Fruit fly (Drosophila melanogaster) whole organism, embryonic: ENCODE measurements around the gene NimC2.
A peak's percentile ranks its signal among the peaks of the same experiment; 100 is the strongest.

Experiments
- ATbp ChIP-seq: fragments of 200-800 bp; sonication (Bioruptor generic); optimal IDR thresholded peaks from 2 replicates; lab custom pipeline; 2017; ENCODE audit warnings: missing biosample characterization, mild to moderate bottlenecking, missing genetic modification characterization, missing genetic modification reagents
- Ada2b ChIP-seq: fragments of 200-800 bp; sonication (Bioruptor generic); IDR thresholded peaks from 2 replicates; pipeline ENCODE4 v1.3.6; 2022; ENCODE audit warnings: missing biosample characterization, missing genetic modification characterization
- Aef1 ChIP-seq: fragments of 200-800 bp; sonication (Bioruptor generic); IDR thresholded peaks from 3 replicates; pipeline ENCODE4 v1.3.6; 2022; ENCODE audit warnings: missing biosample characterization, missing genetic modification characterization
- B-H1 ChIP-seq: fragments of 200-800 bp; sonication (Bioruptor generic); IDR thresholded peaks from 3 replicates; pipeline ENCODE4 v1.3.6; 2022; ENCODE audit warnings: missing biosample characterization, missing genetic modification characterization
- CG10267 ChIP-seq: fragments of 200-800 bp; sonication (Bioruptor generic); optimal IDR thresholded peaks from 2 replicates; lab custom pipeline; 2018; ENCODE audit warnings: missing biosample characterization, mild to moderate bottlenecking, missing genetic modification characterization, moderate library complexity
- CG14014 ChIP-seq: fragments of 200-800 bp; sonication (Bioruptor generic); IDR thresholded peaks from 2 replicates; pipeline ENCODE4 v1.3.6; 2022; ENCODE audit warnings: missing biosample characterization, missing genetic modification characterization
- CG15073 ChIP-seq: fragments of 200-800 bp; sonication (Bioruptor generic); optimal IDR thresholded peaks from 2 replicates; lab custom pipeline; 2016; ENCODE audit warnings: missing biosample characterization, missing genetic modification characterization
- CG15269 ChIP-seq: fragments of 200-800 bp; sonication (Bioruptor generic); optimal IDR thresholded peaks from 2 replicates; lab custom pipeline; 2018; ENCODE audit warnings: missing biosample characterization, mild to moderate bottlenecking, missing genetic modification characterization, moderate library complexity
- CG17612 ChIP-seq: fragments of 200-800 bp; sonication (Bioruptor generic); IDR thresholded peaks from 2 replicates; pipeline ENCODE4 v1.3.6; 2022; ENCODE audit warnings: missing biosample characterization, missing genetic modification characterization
- CG2712 ChIP-seq: fragments of 200-800 bp; optimal IDR thresholded peaks from 3 replicates; lab custom pipeline; 2019; ENCODE audit warnings: missing biosample characterization, mild to moderate bottlenecking, missing genetic modification characterization, moderate library complexity
- CG4360 ChIP-seq: fragments of 200-800 bp; sonication (Bioruptor generic); IDR thresholded peaks from 2 replicates; pipeline ENCODE4 v1.3.6; 2022; ENCODE audit warnings: missing biosample characterization, missing genetic modification characterization
- CG4854 ChIP-seq: fragments of 200-800 bp; sonication (Bioruptor generic); optimal IDR thresholded peaks from 2 replicates; lab custom pipeline; 2016; ENCODE audit warnings: missing biosample characterization, missing genetic modification characterization, inconsistent platforms
- CG7745 ChIP-seq: fragments of 200-800 bp; sonication (Bioruptor generic); optimal IDR thresholded peaks from 2 replicates; lab custom pipeline; 2018; ENCODE audit warnings: missing biosample characterization, mild to moderate bottlenecking, missing genetic modification characterization, moderate library complexity
- CG7963 ChIP-seq: fragments of 200-800 bp; sonication (Bioruptor generic); IDR thresholded peaks from 3 replicates; pipeline ENCODE4 v1.3.6; 2022; ENCODE audit warnings: missing biosample characterization, missing genetic modification characterization; ENCODE audit not compliant: partially characterized antibody
- CoRest ChIP-seq: fragments of 200-800 bp; sonication (Bioruptor generic); optimal IDR thresholded peaks from 3 replicates; lab custom pipeline; 2018; ENCODE audit warnings: missing biosample characterization, mild to moderate bottlenecking, missing genetic modification characterization, moderate library complexity
- CrebB ChIP-seq: fragments of 200-800 bp; sonication (Bioruptor generic); optimal IDR thresholded peaks from 3 replicates; lab custom pipeline; 2018; ENCODE audit warnings: missing biosample characterization, mild to moderate bottlenecking, missing genetic modification characterization
- Dll ChIP-seq: fragments of 200-800 bp; sonication (Bioruptor generic); IDR thresholded peaks from 4 replicates; pipeline ENCODE4 v1.3.6; 2022; ENCODE audit warnings: missing biosample characterization, missing genetic modification characterization; ENCODE audit not compliant: partially characterized antibody
- E2f1 ChIP-seq: fragments of 200-800 bp; sonication (Bioruptor generic); IDR thresholded peaks from 2 replicates; pipeline ENCODE4 v1.3.6; 2022; ENCODE audit warnings: missing biosample characterization, missing genetic modification characterization
- Fer3 ChIP-seq: fragments of 200-800 bp; sonication (Bioruptor generic); optimal IDR thresholded peaks from 2 replicates; lab custom pipeline; 2018; ENCODE audit warnings: missing biosample characterization, mild to moderate bottlenecking, missing genetic modification characterization, moderate library complexity
- HmgD ChIP-seq: fragments of 200-800 bp; sonication (Bioruptor generic); optimal IDR thresholded peaks from 3 replicates; lab custom pipeline; 2016; ENCODE audit warnings: missing biosample characterization, missing genetic modification characterization
- Hr78 ChIP-seq, 2 experiments: fragments of 200-800 bp in 1 of 2; fragments of >200 bp in 1 of 2; sonication (Bioruptor generic) in 1 of 2; optimal IDR thresholded peaks; 2 replicates each; lab custom pipeline; 2017 to 2019; ENCODE audit warnings: missing biosample characterization in 2 of 2, missing genetic modification characterization in 2 of 2, mild to moderate bottlenecking in 1 of 2, moderate library complexity in 1 of 2
- Hsf ChIP-seq: fragments of 200-800 bp; sonication (Bioruptor generic); optimal IDR thresholded peaks from 3 replicates; lab custom pipeline; 2016; ENCODE audit warnings: missing biosample characterization, missing genetic modification characterization
- Max ChIP-seq: fragments of 200-800 bp; sonication (Bioruptor generic); optimal IDR thresholded peaks from 2 replicates; lab custom pipeline; 2016; ENCODE audit warnings: missing biosample characterization, mild to moderate bottlenecking, missing genetic modification characterization
- NC2α ChIP-seq: fragments of 200-800 bp; sonication (Bioruptor generic); optimal IDR thresholded peaks from 2 replicates; lab custom pipeline; 2016; ENCODE audit warnings: missing biosample characterization, missing genetic modification characterization
- Opbp ChIP-seq: fragments of 200-800 bp; sonication (Bioruptor generic); IDR thresholded peaks from 3 replicates; pipeline ENCODE4 v1.3.6; 2022; ENCODE audit warnings: missing biosample characterization, missing genetic modification characterization; ENCODE audit not compliant: partially characterized antibody
- abd-A ChIP-seq: fragments of 200-800 bp; sonication (Bioruptor generic); optimal IDR thresholded peaks from 3 replicates; lab custom pipeline; 2019; ENCODE audit warnings: missing biosample characterization, mild to moderate bottlenecking, missing genetic modification characterization, moderate library complexity
- ci ChIP-seq: fragments of 200-800 bp; sonication (Bioruptor generic); IDR thresholded peaks from 3 replicates; pipeline ENCODE4 v1.3.6; 2022; ENCODE audit warnings: missing biosample characterization, missing genetic modification characterization
- crol ChIP-seq: fragments of 200-800 bp; sonication (Bioruptor generic); IDR thresholded peaks from 2 replicates; pipeline ENCODE4 v1.3.6; 2022; ENCODE audit warnings: missing biosample characterization, missing genetic modification characterization
- danr ChIP-seq: fragments of 200-800 bp; sonication (Bioruptor generic); IDR thresholded peaks from 2 replicates; pipeline ENCODE4 v1.3.6; 2022; ENCODE audit warnings: missing biosample characterization, missing genetic modification characterization
- dm ChIP-seq: fragments of 200-800 bp; sonication (Bioruptor generic); optimal IDR thresholded peaks from 3 replicates; lab custom pipeline; 2016; ENCODE audit warnings: missing biosample characterization, missing genetic modification characterization
- exex ChIP-seq: fragments of 200-800 bp; sonication (Bioruptor generic); optimal IDR thresholded peaks from 4 replicates; lab custom pipeline; 2018; ENCODE audit warnings: missing biosample characterization, mild to moderate bottlenecking, missing genetic modification characterization, moderate library complexity
- ken ChIP-seq: fragments of 200-800 bp; sonication (Bioruptor generic); IDR thresholded peaks from 3 replicates; pipeline ENCODE4 v1.3.6; 2022; ENCODE audit warnings: missing biosample characterization, missing genetic modification characterization
- kni ChIP-seq: fragments of 200-800 bp; sonication (Bioruptor generic); optimal IDR thresholded peaks from 3 replicates; lab custom pipeline; 2017; ENCODE audit warnings: mild to moderate bottlenecking, missing biosample characterization, missing genetic modification reagents, missing genetic modification characterization
- lbe ChIP-seq: fragments of 200-800 bp; sonication (Bioruptor generic); optimal IDR thresholded peaks from 2 replicates; lab custom pipeline; 2016; ENCODE audit warnings: missing biosample characterization, mild to moderate bottlenecking, missing genetic modification characterization
- lilli ChIP-seq: fragments of 200-800 bp; sonication (Bioruptor generic); optimal IDR thresholded peaks from 3 replicates; lab custom pipeline; 2016; ENCODE audit warnings: missing biosample characterization, missing genetic modification characterization
- lmd ChIP-seq: fragments of 200-800 bp; sonication (Bioruptor generic); IDR thresholded peaks from 2 replicates; pipeline ENCODE4 v1.3.6; 2022; ENCODE audit warnings: missing biosample characterization, missing genetic modification characterization
- nau ChIP-seq: fragments of 200-800 bp; sonication (Bioruptor generic); optimal IDR thresholded peaks from 3 replicates; lab custom pipeline; 2017; ENCODE audit warnings: missing biosample characterization, mild to moderate bottlenecking, missing genetic modification characterization, missing genetic modification reagents
- pho ChIP-seq: fragments of 200-800 bp; sonication (Bioruptor generic); optimal IDR thresholded peaks from 2 replicates; lab custom pipeline; 2016; ENCODE audit warnings: missing biosample characterization, missing genetic modification characterization
- rib ChIP-seq: fragments of 200-800 bp; sonication (Bioruptor generic); IDR thresholded peaks from 2 replicates; pipeline ENCODE4 v1.3.6; 2022; ENCODE audit warnings: missing biosample characterization, missing genetic modification characterization
- salm ChIP-seq: fragments of 200-800 bp; sonication (Bioruptor generic); optimal IDR thresholded peaks from 2 replicates; lab custom pipeline; 2018; ENCODE audit warnings: missing biosample characterization, mild to moderate bottlenecking, missing genetic modification characterization
- sima ChIP-seq: fragments of 200-800 bp; sonication (Bioruptor generic); optimal IDR thresholded peaks from 2 replicates; lab custom pipeline; 2016; ENCODE audit warnings: missing biosample characterization, missing genetic modification characterization
- sqz ChIP-seq: fragments of 200-800 bp; sonication (Bioruptor generic); optimal IDR thresholded peaks from 3 replicates; lab custom pipeline; 2018; ENCODE audit warnings: missing biosample characterization, mild to moderate bottlenecking, missing genetic modification characterization
- twi ChIP-seq: fragments of 200-800 bp; optimal IDR thresholded peaks from 2 replicates; lab custom pipeline; 2019; ENCODE audit warnings: missing biosample characterization, mild to moderate bottlenecking, missing genetic modification characterization, moderate library complexity
- unc-4 ChIP-seq: fragments of 200-800 bp; sonication (Bioruptor generic); IDR thresholded peaks from 2 replicates; pipeline ENCODE4 v1.3.6; 2022; ENCODE audit warnings: missing biosample characterization, missing genetic modification characterization; ENCODE audit not compliant: partially characterized antibody
- vnd ChIP-seq: fragments of 200-800 bp; sonication (Bioruptor generic); IDR thresholded peaks from 3 replicates; pipeline ENCODE4 v1.3.6; 2022; ENCODE audit warnings: missing biosample characterization, missing genetic modification characterization; ENCODE audit not compliant: partially characterized antibody
- vvl ChIP-seq: fragments of 200-800 bp; sonication (Bioruptor generic); IDR thresholded peaks from 2 replicates; pipeline ENCODE4 v1.3.6; 2022; ENCODE audit warnings: missing biosample characterization, missing genetic modification characterization
- wor ChIP-seq: fragments of 200-800 bp; sonication (Bioruptor generic); IDR thresholded peaks from 2 replicates; pipeline ENCODE4 v1.3.6; 2022; ENCODE audit warnings: missing biosample characterization, missing genetic modification characterization
- zen ChIP-seq: fragments of 200-800 bp; sonication (Bioruptor generic); optimal IDR thresholded peaks from 3 replicates; lab custom pipeline; 2018; ENCODE audit warnings: missing biosample characterization, mild to moderate bottlenecking, missing genetic modification characterization, moderate library complexity
- zen2 ChIP-seq: fragments of 200-800 bp; sonication (Bioruptor generic); IDR thresholded peaks from 3 replicates; pipeline ENCODE4 v1.3.6; 2022; ENCODE audit warnings: missing biosample characterization, missing genetic modification characterization; ENCODE audit not compliant: partially characterized antibody

NimC2 gene

dm6 chr2L:14025485-14025933 is 45.6 kb downstream of the NimC2 start (continued):
- TF ChIP-seq zen (tag; lab: Kevin White, UChicago) (no peak), Dll (GFP tag; lab: Robert Waterston, UW) (peak; percentile 26; the same call in 1 of the 4 replicates), vvl (peak; percentile 32; the same call in 1 of the 2 replicates), ci (GFP tag; lab: Robert Waterston, UW) (peak; percentile 65; the same call in 2 of the 3 replicates), CoRest (tag; lab: Kevin White, UChicago) (no peak), Opbp (GFP tag; lab: Robert Waterston, UW) (0 out of 3 replicates have a peak, but pooled peaks have one; percentile 28), lbe (GFP tag; lab: Kevin White, UChicago) (peak; percentile 9), kni (peak; percentile 73), dm (no peak), CrebB (no peak), crol (GFP tag; lab: Robert Waterston, UW) (peak; percentile 5; the same call in 1 of the 2 replicates), B-H1 (no peak), rib (peak; percentile 49; the same call in 1 of the 2 replicates), sima (GFP tag; lab: Kevin White, UChicago) (no peak), ken (GFP tag; lab: Robert Waterston, UW) (0 out of 3 replicates have a peak, but pooled peaks have one; percentile 13), zen2 (GFP tag; lab: Robert Waterston, UW) (0 out of 3 replicates have a peak, but pooled peaks have one; percentile 28), unc-4 (GFP tag; lab: Robert Waterston, UW) (no peak), ATbp (peak; percentile 11), Ada2b (GFP tag; lab: Robert Waterston, UW) (no peak), vnd (no peak), CG14014 (GFP tag; lab: Robert Waterston, UW) (0 out of 2 replicates have a peak, but pooled peaks have one; percentile 18), salm (tag; lab: Kevin White, UChicago) (peak; percentile 73), Fer3 (tag; lab: Kevin White, UChicago) (no peak), abd-A (peak; percentile 95), lmd (no peak), Hr78 (GFP tag; optimal IDR thresholded peaks at IDR 0.05; lab: Kevin White, UChicago) (peak in 1 of 2 experiments; percentile 86), exex (tag; lab: Kevin White, UChicago) (peak; percentile 32), sqz (GFP tag; lab: Kevin White, UChicago) (peak; percentile 66), CG7745 (tag; lab: Kevin White, UChicago) (peak; percentile 59), CG4360 (GFP tag; lab: Robert Waterston, UW) (0 out of 2 replicates have a peak, but pooled peaks have one; percentile 46), Aef1 (GFP tag; lab: Robert Waterston, UW) (peak; percentile 42; the same call in 2 of the 3 replicates)
- TF ChIP-seq, all 482 proteins: peak for 32

DNA sequence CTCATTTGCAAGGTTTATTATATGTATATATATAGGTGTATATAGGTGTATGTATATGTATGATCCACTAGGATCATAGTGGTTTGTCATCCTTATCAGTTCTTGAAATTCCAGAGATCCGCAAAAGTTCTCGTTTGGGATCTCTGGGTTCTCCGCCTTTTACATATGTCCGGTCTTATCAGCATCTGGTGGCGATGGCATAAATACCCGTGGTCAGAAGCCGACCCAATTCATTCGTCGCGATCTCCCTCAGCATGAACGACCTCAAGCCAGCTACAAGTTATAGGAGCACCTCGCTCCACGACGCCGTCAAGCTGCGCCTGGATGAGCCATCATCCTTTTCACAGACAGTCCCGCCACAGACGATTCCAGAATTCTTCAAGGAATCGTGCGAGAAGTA is 46.9 kb downstream of the NimC2 start, which contains the start of gene hll:
TSS of gene hll (plus strand) at position 224 of the 400 bp plus-strand sequence.
- TF ChIP-seq CG4854, result no peak
- TF ChIP-seq twi (tag; lab: Kevin White, UChicago), result peak; percentile 64
- TF ChIP-seq, all 482 proteins: peak for 1

DNA sequence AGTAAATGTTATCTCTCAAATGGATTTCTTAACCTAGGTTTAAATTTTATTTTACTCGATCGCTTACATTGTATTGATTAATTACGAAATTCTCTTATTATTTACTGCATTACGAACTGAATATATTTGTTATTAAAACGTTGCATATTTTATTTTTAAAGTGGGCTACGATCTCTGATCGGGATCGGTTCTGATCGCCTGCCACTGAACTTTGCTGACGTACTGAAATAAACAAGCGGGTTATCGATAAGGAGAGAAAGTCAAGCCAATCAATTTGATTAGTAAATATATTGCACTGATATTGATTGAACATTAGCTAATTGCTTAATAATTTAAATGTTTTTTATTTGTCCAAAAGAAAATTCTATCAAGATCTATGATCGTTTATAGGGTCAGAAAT is 49.3 kb downstream of the NimC2 start:
- no peak for TF ChIP-seq wor (GFP tag; lab: Robert Waterston, UW)
- no peak for TF ChIP-seq Max
- no peak for TF ChIP-seq NC2α (GFP tag; lab: Kevin White, UChicago)
- no peak for TF ChIP-seq nau
- no peak for TF ChIP-seq lilli (GFP tag; lab: Kevin White, UChicago)
- TF ChIP-seq danr (GFP tag; lab: Robert Waterston, UW), result no peak
- no peak for TF ChIP-seq pho (GFP tag; lab: Kevin White, UChicago)
- no peak for TF ChIP-seq CG15073 (GFP tag; lab: Kevin White, UChicago)
- TF ChIP-seq CG15269 (tag; lab: Kevin White, UChicago), result no peak
- TF ChIP-seq E2f1 (GFP tag; lab: Robert Waterston, UW), result no peak
- no peak for TF ChIP-seq CG17612 (GFP tag; lab: Robert Waterston, UW)
- no peak for TF ChIP-seq CG4854
- no peak for TF ChIP-seq CG7963
- TF ChIP-seq Hsf (GFP tag; lab: Kevin White, UChicago), result no peak
- no peak for TF ChIP-seq CG10267
- TF ChIP-seq HmgD (GFP tag; lab: Kevin White, UChicago), result no peak
- TF ChIP-seq CG2712, result no peak
